Worm (Caenorhabditis elegans) whole organism, L2 larva: ENCODE data around the gene ocr-1.

ENCODE experiments used
- C34F6.9 ChIP-seq: fragments of 150-350 bp; optimal IDR thresholded peaks from 2 replicates; lab custom pipeline; 2014; ENCODE audit warnings: missing biosample characterization, missing genetic modification characterization
- F13H6.1 ChIP-seq: sonication (generic microtip); optimal IDR thresholded peaks from 2 replicates; lab custom pipeline; 2016; ENCODE audit warnings: missing genetic modification characterization, missing compliant biosample characterization
- R02D3.7 ChIP-seq: fragments of 150-350 bp; optimal IDR thresholded peaks from 2 replicates; lab custom pipeline; 2014; ENCODE audit warnings: missing biosample characterization, missing genetic modification characterization
- Y55F3AM.14 ChIP-seq: fragments of 200-800 bp; sonication (Bioruptor generic); optimal IDR thresholded peaks from 2 replicates; lab custom pipeline; 2018; ENCODE audit warnings: mild to moderate bottlenecking, missing genetic modification characterization, missing compliant biosample characterization
- ZK546.5 ChIP-seq: sonication (generic microtip); optimal IDR thresholded peaks from 2 replicates; lab custom pipeline; 2017; ENCODE audit warnings: missing biosample characterization, missing genetic modification characterization
- alr-1 ChIP-seq: fragments of 150-350 bp; optimal IDR thresholded peaks from 2 replicates; lab custom pipeline; 2014; ENCODE audit warnings: missing biosample characterization, missing genetic modification characterization
- aly-2 ChIP-seq: fragments of 150-350 bp; optimal IDR thresholded peaks from 2 replicates; lab custom pipeline; 2014; ENCODE audit warnings: missing biosample characterization, missing genetic modification characterization
- ama-1 ChIP-seq: fragments of 150-350 bp; optimal IDR thresholded peaks from 2 replicates; lab custom pipeline; 2018; ENCODE audit warnings: inconsistent platforms
- blmp-1 ChIP-seq: sonication (generic microtip); optimal IDR thresholded peaks from 2 replicates; lab custom pipeline; 2017; ENCODE audit warnings: missing genetic modification characterization, mild to moderate bottlenecking, missing compliant biosample characterization, antibody characterized with exemption, moderate library complexity; ENCODE audit not compliant: insufficient read depth
- ceh-16 ChIP-seq: fragments of 150-350 bp; optimal IDR thresholded peaks from 2 replicates; lab custom pipeline; 2014; ENCODE audit warnings: missing biosample characterization, missing genetic modification characterization
- ceh-82 ChIP-seq: fragments of 150-350 bp; optimal IDR thresholded peaks from 2 replicates; lab custom pipeline; 2014; ENCODE audit warnings: missing biosample characterization, missing genetic modification characterization
- crh-2 ChIP-seq: sonication (generic microtip); optimal IDR thresholded peaks from 2 replicates; lab custom pipeline; 2017; ENCODE audit warnings: missing biosample characterization, missing genetic modification characterization
- dmd-4 ChIP-seq: sonication (generic microtip); optimal IDR thresholded peaks from 2 replicates; lab custom pipeline; 2017; ENCODE audit warnings: missing biosample characterization, missing genetic modification characterization
- egl-27 ChIP-seq: sonication (generic microtip); optimal IDR thresholded peaks from 3 replicates; lab custom pipeline; 2017; ENCODE audit warnings: missing biosample characterization, missing genetic modification reagents, missing genetic modification characterization
- elt-1 ChIP-seq: fragments of 150-350 bp; optimal IDR thresholded peaks from 2 replicates; lab custom pipeline; 2014; ENCODE audit warnings: missing biosample characterization, missing genetic modification characterization
- elt-3 ChIP-seq: sonication (generic microtip); optimal IDR thresholded peaks from 2 replicates; lab custom pipeline; 2017; ENCODE audit warnings: missing biosample characterization, missing genetic modification characterization
- fos-1 ChIP-seq: fragments of 150-350 bp; optimal IDR thresholded peaks from 2 replicates; lab custom pipeline; 2014; ENCODE audit warnings: missing biosample characterization, missing genetic modification characterization
- gmeb-1 ChIP-seq: fragments of 150-350 bp; optimal IDR thresholded peaks from 2 replicates; lab custom pipeline; 2014; ENCODE audit warnings: missing biosample characterization, missing genetic modification characterization
- lin-11 ChIP-seq: fragments of 150-350 bp; sonication (generic microtip); optimal IDR thresholded peaks from 2 replicates; lab custom pipeline; 2014; ENCODE audit warnings: missing biosample characterization, missing genetic modification characterization, inconsistent platforms, mixed read lengths
- lin-13 ChIP-seq: fragments of 150-350 bp; optimal IDR thresholded peaks from 2 replicates; lab custom pipeline; 2014; ENCODE audit warnings: missing biosample characterization, missing genetic modification reagents, missing genetic modification characterization
- lsy-2 ChIP-seq, 2 experiments: fragments of 150-350 bp in 1 of 2; sonication (generic microtip) in 1 of 2; optimal IDR thresholded peaks; 2 replicates each; lab custom pipeline; 2014 to 2017; ENCODE audit warnings: missing biosample characterization in 2 of 2, missing genetic modification characterization in 2 of 2
- mab-5 ChIP-seq: fragments of 150-350 bp; optimal IDR thresholded peaks from 2 replicates; lab custom pipeline; 2014; ENCODE audit warnings: missing biosample characterization, missing genetic modification characterization
- mbf-1 ChIP-seq: sonication (generic microtip); optimal IDR thresholded peaks from 2 replicates; lab custom pipeline; 2017; ENCODE audit warnings: missing biosample characterization, missing genetic modification characterization
- mdl-1 ChIP-seq, 2 experiments: fragments of 150-350 bp in 1 of 2; sonication (generic microtip) in 1 of 2; optimal IDR thresholded peaks; 2 replicates each; lab custom pipeline; 2017; ENCODE audit warnings: missing biosample characterization in 2 of 2, missing genetic modification characterization in 2 of 2
- nhr-11 ChIP-seq: fragments of 150-350 bp; optimal IDR thresholded peaks from 2 replicates; lab custom pipeline; 2014; ENCODE audit warnings: missing biosample characterization, missing genetic modification characterization
- nhr-12 ChIP-seq: fragments of 150-350 bp; optimal IDR thresholded peaks from 2 replicates; lab custom pipeline; 2014; ENCODE audit warnings: missing biosample characterization, missing genetic modification characterization
- nhr-129 ChIP-seq: fragments of 150-350 bp; optimal IDR thresholded peaks from 2 replicates; lab custom pipeline; 2014; ENCODE audit warnings: missing biosample characterization, missing genetic modification characterization
- nhr-21 ChIP-seq: fragments of 150-350 bp; optimal IDR thresholded peaks from 2 replicates; lab custom pipeline; 2014; ENCODE audit warnings: missing biosample characterization, missing genetic modification characterization
- nhr-23 ChIP-seq: fragments of 150-350 bp; optimal IDR thresholded peaks from 2 replicates; lab custom pipeline; 2014; ENCODE audit warnings: missing biosample characterization, missing genetic modification reagents, missing genetic modification characterization
- nhr-237 ChIP-seq: fragments of 150-350 bp; optimal IDR thresholded peaks from 2 replicates; lab custom pipeline; 2014; ENCODE audit warnings: missing biosample characterization, missing genetic modification characterization
- nhr-6 ChIP-seq: fragments of 150-350 bp; optimal IDR thresholded peaks from 2 replicates; lab custom pipeline; 2014; ENCODE audit warnings: missing biosample characterization, missing genetic modification characterization
- nhr-77 ChIP-seq: fragments of 150-350 bp; optimal IDR thresholded peaks from 2 replicates; lab custom pipeline; 2014; ENCODE audit warnings: missing biosample characterization, missing genetic modification characterization
- peb-1 ChIP-seq: fragments of 150-350 bp; optimal IDR thresholded peaks from 2 replicates; lab custom pipeline; 2014; ENCODE audit warnings: missing biosample characterization, missing genetic modification characterization
- sem-4 ChIP-seq: fragments of 150-350 bp; optimal IDR thresholded peaks from 2 replicates; lab custom pipeline; 2014; ENCODE audit warnings: missing biosample characterization, missing genetic modification reagents, missing genetic modification characterization
- skn-1 ChIP-seq: sonication (generic microtip); optimal IDR thresholded peaks from 2 replicates; lab custom pipeline; 2017; ENCODE audit warnings: missing biosample characterization, missing genetic modification characterization
- sma-3 ChIP-seq: sonication (generic microtip); optimal IDR thresholded peaks from 2 replicates; lab custom pipeline; 2016; ENCODE audit warnings: missing genetic modification reagents, missing genetic modification characterization, missing compliant biosample characterization
- sma-9 ChIP-seq, 2 experiments: fragments of 150-350 bp in 1 of 2; sonication (generic microtip) in 1 of 2; optimal IDR thresholded peaks; 2 replicates each; lab custom pipeline; 2014 to 2016; ENCODE audit warnings: missing genetic modification characterization in 2 of 2, mild to moderate bottlenecking in 1 of 2, missing biosample characterization in 1 of 2, missing compliant biosample characterization in 1 of 2, missing genetic modification reagents in 1 of 2, moderate library complexity in 1 of 2
- snpc-4 ChIP-seq: fragments of 150-350 bp; optimal IDR thresholded peaks from 2 replicates; lab custom pipeline; 2014; ENCODE audit warnings: missing biosample characterization, missing genetic modification characterization
- unc-39 ChIP-seq: fragments of 150-350 bp; optimal IDR thresholded peaks from 2 replicates; lab custom pipeline; 2014; ENCODE audit warnings: missing biosample characterization, missing genetic modification characterization
- unc-55 ChIP-seq: fragments of 150-350 bp; sonication (generic microtip); optimal IDR thresholded peaks from 3 replicates; lab custom pipeline; 2014; ENCODE audit warnings: missing biosample characterization, missing genetic modification reagents, missing genetic modification characterization
- unc-62 ChIP-seq: fragments of 150-350 bp; optimal IDR thresholded peaks from 2 replicates; lab custom pipeline; 2014; ENCODE audit warnings: missing biosample characterization, missing genetic modification reagents, missing genetic modification characterization
- zag-1 ChIP-seq: fragments of 150-350 bp; optimal IDR thresholded peaks from 2 replicates; lab custom pipeline; 2014; ENCODE audit warnings: missing biosample characterization, missing genetic modification characterization
- ztf-1 ChIP-seq: fragments of 200-800 bp; sonication (Bioruptor generic); conservative IDR thresholded peaks from 2 replicates; pipeline ENCODE4 v1.3.6; 2022; ENCODE audit warnings: missing genetic modification characterization, missing compliant biosample characterization
- ztf-11 ChIP-seq: sonication (generic microtip); optimal IDR thresholded peaks from 2 replicates; lab custom pipeline; 2017; ENCODE audit warnings: missing biosample characterization, missing genetic modification characterization
- ztf-4 ChIP-seq: fragments of 150-350 bp; optimal IDR thresholded peaks from 2 replicates; lab custom pipeline; 2014; ENCODE audit warnings: missing biosample characterization, missing genetic modification characterization

Gene ocr-1

ce11 chrV:10718037-10718436, 46.1 kb upstream of the ocr-1 start:
- TF ChIP-seq mbf-1 (tag; lab: Kevin White, UChicago), result no peak
- TF ChIP-seq egl-27 (tag; lab: Kevin White, UChicago), result no peak
- TF ChIP-seq unc-55, result no peak
- TF ChIP-seq nhr-77, result no peak
- no peak for TF ChIP-seq zag-1 (tag; lab: Kevin White, UChicago)

- TF ChIP-seq mdl-1 (tag; optimal IDR thresholded peaks at IDR 0.05; lab: Kevin White, UChicago) (peak in 1 of 2 experiments; percentile 16), lsy-2 (tag; optimal IDR thresholded peaks at IDR 0.05; lab: Kevin White, UChicago) (no peak), nhr-129 (tag; lab: Kevin White, UChicago) (peak; percentile 64), C34F6.9 (tag; lab: Kevin White, UChicago) (peak; percentile 35), unc-39 (no peak), unc-55 (peak; percentile 47), fos-1 (tag; lab: Kevin White, UChicago) (peak; percentile 32), crh-2 (tag; lab: Kevin White, UChicago) (peak; percentile 19), unc-62 (GFP tag; lab: Kevin White, UChicago) (peak; percentile 50), ama-1 (lab: Kevin White, UChicago) (peak; percentile 52), mab-5 (peak; percentile 19), blmp-1 (tag; lab: Kevin White, UChicago) (peak; percentile 53), ceh-82 (tag; lab: Kevin White, UChicago) (no peak), egl-27 (tag; lab: Kevin White, UChicago) (peak; percentile 73), F13H6.1 (tag; lab: Kevin White, UChicago) (peak; percentile 51), lin-13 (GFP tag; lab: Kevin White, UChicago) (no peak), nhr-77 (no peak), sma-9 (GFP tag; optimal IDR thresholded peaks at IDR 0.05; lab: Kevin White, UChicago) (peak; percentile 54), sma-9 (tag; optimal IDR thresholded peaks at IDR 0.05; lab: Kevin White, UChicago) (no peak), elt-3 (tag; lab: Kevin White, UChicago) (no peak)
Observed at ce11 chrV:10719019-10719832, 44.9 kb upstream of the ocr-1 start.

ce11 chrV:10719833-10720170, 44.4 kb upstream of the ocr-1 start:
- TF ChIP-seq lin-11 (tag; lab: Kevin White, UChicago), result no peak
- TF ChIP-seq unc-55, result no peak
- peak; percentile 27 for TF ChIP-seq sem-4 (tag; lab: Kevin White, UChicago)
- no peak for TF ChIP-seq lin-13 (GFP tag; lab: Kevin White, UChicago)
- no peak for TF ChIP-seq ztf-4 (tag; lab: Kevin White, UChicago)
- peak; percentile 87 for TF ChIP-seq sma-3
- TF ChIP-seq nhr-129 (tag; lab: Kevin White, UChicago), result peak; percentile 97
- TF ChIP-seq ZK546.5 (tag; lab: Kevin White, UChicago), result no peak
- no peak for TF ChIP-seq ztf-11 (tag; lab: Kevin White, UChicago)
- peak; percentile 15 for TF ChIP-seq ceh-16 (tag; lab: Kevin White, UChicago)
- TF ChIP-seq mdl-1 (tag; optimal IDR thresholded peaks at IDR 0.05; lab: Kevin White, UChicago), result peak in 1 of 2 experiments; percentile 76
- TF ChIP-seq skn-1 (tag; lab: Kevin White, UChicago), result peak; percentile 9
- no peak for TF ChIP-seq elt-3 (tag; lab: Kevin White, UChicago)
- peak; percentile 43 for TF ChIP-seq fos-1 (tag; lab: Kevin White, UChicago)
- TF ChIP-seq snpc-4 (tag; lab: Kevin White, UChicago), result no peak
- TF ChIP-seq dmd-4 (tag; lab: Kevin White, UChicago), result no peak
- TF ChIP-seq ama-1 (lab: Kevin White, UChicago), result peak; percentile 67
- no peak for TF ChIP-seq peb-1
- TF ChIP-seq nhr-237, result no peak
- no peak for TF ChIP-seq nhr-12 (tag; lab: Kevin White, UChicago)
- TF ChIP-seq C34F6.9 (tag; lab: Kevin White, UChicago), result peak; percentile 73
- TF ChIP-seq nhr-11 (tag; lab: Kevin White, UChicago), result no peak
- peak; percentile 81 for TF ChIP-seq nhr-21 (tag; lab: Kevin White, UChicago)
- no peak for TF ChIP-seq aly-2 (tag; lab: Kevin White, UChicago)
- peak; percentile 93 for TF ChIP-seq blmp-1 (tag; lab: Kevin White, UChicago)
- peak; percentile 65 for TF ChIP-seq crh-2 (tag; lab: Kevin White, UChicago)
- no peak for TF ChIP-seq elt-1 (tag; lab: Kevin White, UChicago)
- peak; percentile 41 for TF ChIP-seq gmeb-1 (tag; lab: Kevin White, UChicago)
- no peak for TF ChIP-seq ceh-82 (tag; lab: Kevin White, UChicago)
- TF ChIP-seq nhr-23 (tag; lab: Kevin White, UChicago), result no peak
- peak; percentile 49 for TF ChIP-seq F13H6.1 (tag; lab: Kevin White, UChicago)
- no peak for TF ChIP-seq ztf-1 (GFP tag; lab: Robert Waterston, UW)
- TF ChIP-seq mbf-1 (tag; lab: Kevin White, UChicago), result no peak
- no peak for TF ChIP-seq unc-39
- no peak for TF ChIP-seq alr-1 (tag; lab: Kevin White, UChicago)
- TF ChIP-seq zag-1 (tag; lab: Kevin White, UChicago), result no peak
- peak; percentile 52 for TF ChIP-seq nhr-6 (tag; lab: Kevin White, UChicago)
- TF ChIP-seq lsy-2 (tag; optimal IDR thresholded peaks at IDR 0.05; lab: Kevin White, UChicago), result peak in 1 of 2 experiments; percentile 44
- no peak for TF ChIP-seq R02D3.7 (tag; lab: Kevin White, UChicago)
- TF ChIP-seq unc-62 (GFP tag; lab: Kevin White, UChicago), result no peak
- peak; percentile 94 for TF ChIP-seq Y55F3AM.14 (GFP tag; lab: Kevin White, UChicago)
- TF ChIP-seq mab-5, result no peak
- TF ChIP-seq egl-27 (tag; lab: Kevin White, UChicago), result no peak
